Fruit fly (Drosophila melanogaster): ENCODE results near the gene ND-15.
A peak's percentile ranks its signal among the peaks of the same experiment; 100 is the strongest.

ND-15 gene

DNA sequence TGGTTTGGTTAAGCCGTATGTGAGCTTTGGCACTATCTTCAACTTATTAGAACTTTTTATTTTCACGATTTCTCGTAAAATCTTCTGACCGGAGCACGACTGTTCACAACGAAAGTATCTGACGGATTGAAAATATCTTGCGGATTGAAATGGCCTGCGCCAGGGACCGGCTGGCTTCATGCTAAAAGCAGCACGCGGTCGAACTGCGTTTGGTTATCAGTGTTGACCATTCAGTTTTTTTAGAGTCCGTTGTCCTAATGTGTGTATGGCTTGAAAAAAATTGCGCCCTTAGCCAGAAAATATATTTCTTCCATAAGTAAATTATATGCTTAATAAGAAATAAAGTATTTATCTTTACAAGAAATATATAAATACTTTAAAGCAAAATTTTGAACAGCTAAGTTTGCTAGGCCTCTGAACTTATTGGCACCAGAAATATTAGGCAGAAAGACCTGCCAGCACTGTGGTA lies 27.2 kb upstream of the ND-15 start, which contains the start of gene net (continued):
- peak; percentile 34 for TF ChIP-seq Sox102F (GFP tag; optimal IDR thresholded peaks at IDR 0.05)
- no peak for TF ChIP-seq stwl (tag; optimal IDR thresholded peaks at IDR 0.05)
- TF ChIP-seq CG32532 (GFP tag; IDR thresholded peaks at IDR 0.05), result peak; percentile 67
- no peak for TF ChIP-seq sisA (GFP tag; IDR thresholded peaks at IDR 0.05)
- no peak for TF ChIP-seq Gsc (GFP tag; IDR thresholded peaks at IDR 0.05)
- no peak for TF ChIP-seq CG14667 (GFP tag; IDR thresholded peaks at IDR 0.05)
- TF ChIP-seq CG3281 (GFP tag; optimal IDR thresholded peaks at IDR 0.05), result peak; percentile 85
- no peak for TF ChIP-seq da (GFP tag; optimal IDR thresholded peaks at IDR 0.05)
- TF ChIP-seq CG6683 (GFP tag; optimal IDR thresholded peaks at IDR 0.05), result peak; percentile 58
- no peak for TF ChIP-seq pzg (GFP tag; optimal IDR thresholded peaks at IDR 0.05)
- peak; percentile 9 for TF ChIP-seq Hsf (GFP tag; optimal IDR thresholded peaks at IDR 0.05)
- no peak for TF ChIP-seq CG5953 (GFP tag; IDR thresholded peaks at IDR 0.05)
- TF ChIP-seq CG1024 (GFP tag; IDR thresholded peaks at IDR 0.05), result no peak
- TF ChIP-seq CG34422 (GFP tag; IDR thresholded peaks at IDR 0.05), result no peak; the same call in 2 of the 3 replicates
- TF ChIP-seq CG15011 (GFP tag; optimal IDR thresholded peaks at IDR 0.05), result peak; percentile 69
- TF ChIP-seq CG9876 (GFP tag; optimal IDR thresholded peaks at IDR 0.05), result no peak
- peak; percentile 22; the same call in 1 of the 3 replicates for TF ChIP-seq CG11695 (GFP tag; IDR thresholded peaks at IDR 0.05)
- peak; percentile 59 for TF ChIP-seq CG13775 (GFP tag; optimal IDR thresholded peaks at IDR 0.05)
- no peak for TF ChIP-seq D (optimal IDR thresholded peaks at IDR 0.05)
- TF ChIP-seq D (GFP tag; optimal IDR thresholded peaks at IDR 0.05), result peak; percentile 11
- TF ChIP-seq CG14710 (tag; optimal IDR thresholded peaks at IDR 0.05), result peak; percentile 58
- TF ChIP-seq Scr (GFP tag; IDR thresholded peaks at IDR 0.05; ENCODE audit: partially characterized antibody), result no peak
- no peak for TF ChIP-seq aop (GFP tag; IDR thresholded peaks at IDR 0.05)
- TF ChIP-seq CG16863 (GFP tag; optimal IDR thresholded peaks at IDR 0.05), result no peak
- no peak for TF ChIP-seq Abd-B (GFP tag; optimal IDR thresholded peaks at IDR 0.05)
- no peak for TF ChIP-seq CG13123 (GFP tag; optimal IDR thresholded peaks at IDR 0.05)
- peak; percentile 60 for TF ChIP-seq Deaf1 (tag; optimal IDR thresholded peaks at IDR 0.05)
- no peak for TF ChIP-seq ab (GFP tag; optimal IDR thresholded peaks at IDR 0.05)
- no peak for TF ChIP-seq CHES-1-like (GFP tag; optimal IDR thresholded peaks at IDR 0.05)
- TF ChIP-seq CG7357 (GFP tag; IDR thresholded peaks at IDR 0.05), result no peak
- no peak for TF ChIP-seq Ets97D (GFP tag; optimal IDR thresholded peaks at IDR 0.05)
- TF ChIP-seq CG17568 (GFP tag; optimal IDR thresholded peaks at IDR 0.05), result peak; percentile 69
- no peak for TF ChIP-seq Camta (GFP tag; optimal IDR thresholded peaks at IDR 0.05)
- TF ChIP-seq CG18764 (GFP tag; optimal IDR thresholded peaks at IDR 0.05), result peak; percentile 26
- TF ChIP-seq ind (GFP tag; optimal IDR thresholded peaks at IDR 0.05), result peak; percentile 51
- TF ChIP-seq CG7963 (GFP tag; IDR thresholded peaks at IDR 0.05; ENCODE audit: partially characterized antibody), result no peak
- TF ChIP-seq gcm (GFP tag; optimal IDR thresholded peaks at IDR 0.05), result peak; percentile 66
- TF ChIP-seq Max (GFP tag; optimal IDR thresholded peaks at IDR 0.05), result peak; percentile 77
- no peak for TF ChIP-seq CG4360 (GFP tag; IDR thresholded peaks at IDR 0.05)
- TF ChIP-seq hth (optimal IDR thresholded peaks at IDR 0.05), result no peak
- no peak for TF ChIP-seq bbx (GFP tag; IDR thresholded peaks at IDR 0.05; ENCODE audit: partially characterized antibody)
- TF ChIP-seq sr (GFP tag; IDR thresholded peaks at IDR 0.05), result no peak
- no peak; the same call in 1 of the 2 replicates for TF ChIP-seq CG3847 (GFP tag; IDR thresholded peaks at IDR 0.05)
- TF ChIP-seq tin (GFP tag; optimal IDR thresholded peaks at IDR 0.05), result peak; percentile 26
- no peak for TF ChIP-seq Pdp1 (GFP tag; optimal IDR thresholded peaks at IDR 0.05)
- no peak for TF ChIP-seq slp2 (GFP tag; optimal IDR thresholded peaks at IDR 0.05)
- TF ChIP-seq CG13894 (tag; optimal IDR thresholded peaks at IDR 0.05), result peak; percentile 85
- peak; percentile 31 for TF ChIP-seq CG6813 (GFP tag; optimal IDR thresholded peaks at IDR 0.05)
- no peak for TF ChIP-seq z (GFP tag; IDR thresholded peaks at IDR 0.05)
- no peak for TF ChIP-seq Bdp1 (GFP tag; optimal IDR thresholded peaks at IDR 0.05)
- peak; percentile 57 for TF ChIP-seq CG2120 (GFP tag; optimal IDR thresholded peaks at IDR 0.05)
- peak; percentile 0 for TF ChIP-seq Hey (tag; optimal IDR thresholded peaks at IDR 0.05)
